Worm (Caenorhabditis elegans) whole organism, L2 larva: ENCODE results near the gene C25F9.2.

ENCODE experiments used
- F13H6.1 ChIP-seq: sonication (generic microtip); optimal IDR thresholded peaks from 2 replicates; lab custom pipeline; 2016; ENCODE audit warnings: missing genetic modification characterization, missing compliant biosample characterization
- R02D3.7 ChIP-seq: fragments of 150-350 bp; optimal IDR thresholded peaks from 2 replicates; lab custom pipeline; 2014; ENCODE audit warnings: missing biosample characterization, missing genetic modification characterization
- Y55F3AM.14 ChIP-seq: fragments of 200-800 bp; sonication (Bioruptor generic); optimal IDR thresholded peaks from 2 replicates; lab custom pipeline; 2018; ENCODE audit warnings: mild to moderate bottlenecking, missing genetic modification characterization, missing compliant biosample characterization
- ZK546.5 ChIP-seq: sonication (generic microtip); optimal IDR thresholded peaks from 2 replicates; lab custom pipeline; 2017; ENCODE audit warnings: missing biosample characterization, missing genetic modification characterization
- alr-1 ChIP-seq: fragments of 150-350 bp; optimal IDR thresholded peaks from 2 replicates; lab custom pipeline; 2014; ENCODE audit warnings: missing biosample characterization, missing genetic modification characterization
- aly-2 ChIP-seq: fragments of 150-350 bp; optimal IDR thresholded peaks from 2 replicates; lab custom pipeline; 2014; ENCODE audit warnings: missing biosample characterization, missing genetic modification characterization
- blmp-1 ChIP-seq: sonication (generic microtip); optimal IDR thresholded peaks from 2 replicates; lab custom pipeline; 2017; ENCODE audit warnings: missing genetic modification characterization, mild to moderate bottlenecking, missing compliant biosample characterization, antibody characterized with exemption, moderate library complexity; ENCODE audit not compliant: insufficient read depth
- ceh-16 ChIP-seq: fragments of 150-350 bp; optimal IDR thresholded peaks from 2 replicates; lab custom pipeline; 2014; ENCODE audit warnings: missing biosample characterization, missing genetic modification characterization
- crh-2 ChIP-seq: sonication (generic microtip); optimal IDR thresholded peaks from 2 replicates; lab custom pipeline; 2017; ENCODE audit warnings: missing biosample characterization, missing genetic modification characterization
- elt-1 ChIP-seq: fragments of 150-350 bp; optimal IDR thresholded peaks from 2 replicates; lab custom pipeline; 2014; ENCODE audit warnings: missing biosample characterization, missing genetic modification characterization
- fos-1 ChIP-seq: fragments of 150-350 bp; optimal IDR thresholded peaks from 2 replicates; lab custom pipeline; 2014; ENCODE audit warnings: missing biosample characterization, missing genetic modification characterization
- gmeb-1 ChIP-seq: fragments of 150-350 bp; optimal IDR thresholded peaks from 2 replicates; lab custom pipeline; 2014; ENCODE audit warnings: missing biosample characterization, missing genetic modification characterization
- lin-13 ChIP-seq: fragments of 150-350 bp; optimal IDR thresholded peaks from 2 replicates; lab custom pipeline; 2014; ENCODE audit warnings: missing biosample characterization, missing genetic modification reagents, missing genetic modification characterization
- lin-39 ChIP-seq: fragments of 150-350 bp; optimal IDR thresholded peaks from 2 replicates; lab custom pipeline; 2014; ENCODE audit warnings: missing biosample characterization, missing genetic modification reagents, missing genetic modification characterization
- lsy-2 ChIP-seq, 2 experiments: fragments of 150-350 bp in 1 of 2; sonication (generic microtip) in 1 of 2; optimal IDR thresholded peaks; 2 replicates each; lab custom pipeline; 2014 to 2017; ENCODE audit warnings: missing biosample characterization in 2 of 2, missing genetic modification characterization in 2 of 2
- mab-5 ChIP-seq: fragments of 150-350 bp; optimal IDR thresholded peaks from 2 replicates; lab custom pipeline; 2014; ENCODE audit warnings: missing biosample characterization, missing genetic modification characterization
- nhr-10 ChIP-seq: sonication (generic microtip); optimal IDR thresholded peaks from 2 replicates; lab custom pipeline; 2017; ENCODE audit warnings: missing biosample characterization, missing genetic modification characterization
- nhr-11 ChIP-seq: fragments of 150-350 bp; optimal IDR thresholded peaks from 2 replicates; lab custom pipeline; 2014; ENCODE audit warnings: missing biosample characterization, missing genetic modification characterization
- nhr-12 ChIP-seq: fragments of 150-350 bp; optimal IDR thresholded peaks from 2 replicates; lab custom pipeline; 2014; ENCODE audit warnings: missing biosample characterization, missing genetic modification characterization
- nhr-25 ChIP-seq: fragments of 150-350 bp; sonication (generic microtip); optimal IDR thresholded peaks from 3 replicates; lab custom pipeline; 2014; ENCODE audit warnings: missing biosample characterization, missing genetic modification characterization
- nhr-6 ChIP-seq: fragments of 150-350 bp; optimal IDR thresholded peaks from 2 replicates; lab custom pipeline; 2014; ENCODE audit warnings: missing biosample characterization, missing genetic modification characterization
- sem-4 ChIP-seq: fragments of 150-350 bp; optimal IDR thresholded peaks from 2 replicates; lab custom pipeline; 2014; ENCODE audit warnings: missing biosample characterization, missing genetic modification reagents, missing genetic modification characterization
- sma-3 ChIP-seq: sonication (generic microtip); optimal IDR thresholded peaks from 2 replicates; lab custom pipeline; 2016; ENCODE audit warnings: missing genetic modification reagents, missing genetic modification characterization, missing compliant biosample characterization
- sma-9 ChIP-seq, 2 experiments: fragments of 150-350 bp in 1 of 2; sonication (generic microtip) in 1 of 2; optimal IDR thresholded peaks; 2 replicates each; lab custom pipeline; 2014 to 2016; ENCODE audit warnings: missing genetic modification characterization in 2 of 2, mild to moderate bottlenecking in 1 of 2, missing biosample characterization in 1 of 2, missing compliant biosample characterization in 1 of 2, missing genetic modification reagents in 1 of 2, moderate library complexity in 1 of 2
- snpc-4 ChIP-seq: fragments of 150-350 bp; optimal IDR thresholded peaks from 2 replicates; lab custom pipeline; 2014; ENCODE audit warnings: missing biosample characterization, missing genetic modification characterization
- unc-55 ChIP-seq: fragments of 150-350 bp; sonication (generic microtip); optimal IDR thresholded peaks from 3 replicates; lab custom pipeline; 2014; ENCODE audit warnings: missing biosample characterization, missing genetic modification reagents, missing genetic modification characterization
- unc-62 ChIP-seq: fragments of 150-350 bp; optimal IDR thresholded peaks from 2 replicates; lab custom pipeline; 2014; ENCODE audit warnings: missing biosample characterization, missing genetic modification reagents, missing genetic modification characterization
- zag-1 ChIP-seq: fragments of 150-350 bp; optimal IDR thresholded peaks from 2 replicates; lab custom pipeline; 2014; ENCODE audit warnings: missing biosample characterization, missing genetic modification characterization
- ztf-1 ChIP-seq: fragments of 200-800 bp; sonication (Bioruptor generic); conservative IDR thresholded peaks from 2 replicates; pipeline ENCODE4 v1.3.6; 2022; ENCODE audit warnings: missing genetic modification characterization, missing compliant biosample characterization
- ztf-11 ChIP-seq: sonication (generic microtip); optimal IDR thresholded peaks from 2 replicates; lab custom pipeline; 2017; ENCODE audit warnings: missing biosample characterization, missing genetic modification characterization

The C25F9.2 gene

ce11 chrV:19443599-19443998 lies 22.3 kb downstream of the C25F9.2 start:
- TF ChIP-seq F13H6.1 (tag; lab: Kevin White, UChicago) (no peak), nhr-11 (tag; lab: Kevin White, UChicago) (no peak), sma-9 (GFP tag; optimal IDR thresholded peaks at IDR 0.05; lab: Kevin White, UChicago) (no peak), sma-9 (tag; optimal IDR thresholded peaks at IDR 0.05; lab: Kevin White, UChicago) (no peak), aly-2 (no peak), blmp-1 (tag; lab: Kevin White, UChicago) (no peak), unc-55 (GFP tag; lab: Kevin White, UChicago) (no peak), unc-62 (GFP tag; lab: Kevin White, UChicago) (no peak), alr-1 (tag; lab: Kevin White, UChicago) (no peak), zag-1 (tag; lab: Kevin White, UChicago) (no peak), snpc-4 (tag; lab: Kevin White, UChicago) (no peak), nhr-10 (tag; lab: Kevin White, UChicago) (no peak)
- TF ChIP-seq, all 48 proteins: peak for 0

- peak; percentile 34 for TF ChIP-seq sma-9 (GFP tag; optimal IDR thresholded peaks at IDR 0.05; lab: Kevin White, UChicago)
- TF ChIP-seq sma-9 (tag; optimal IDR thresholded peaks at IDR 0.05; lab: Kevin White, UChicago) = no peak
- TF ChIP-seq fos-1 (tag; lab: Kevin White, UChicago) = peak; percentile 52
- no peak for TF ChIP-seq Y55F3AM.14 (GFP tag; lab: Kevin White, UChicago)
- TF ChIP-seq, all 48 proteins: peak for 2
These were observed 24.2 kb downstream of the C25F9.2 start, which contains the start of gene M04C3.1 for ce11 chrV:19445442-19445841. TSS of gene M04C3.1 (minus strand) at chrV:19445605.

- TF ChIP-seq sma-9 (GFP tag; optimal IDR thresholded peaks at IDR 0.05; lab: Kevin White, UChicago) (no peak), sma-9 (tag; optimal IDR thresholded peaks at IDR 0.05; lab: Kevin White, UChicago) (no peak), ztf-1 (GFP tag; lab: Robert Waterston, UW) (no peak), lin-13 (GFP tag; lab: Kevin White, UChicago) (no peak)
- TF ChIP-seq, all 48 proteins: peak for 0
These were observed 27.5 kb downstream of the C25F9.2 start, which contains the start of gene M04C3.2 for ce11 chrV:19448805-19449204. TSS of gene M04C3.2 (minus strand) at chrV:19448905.

ce11 chrV:19449544-19449943 lies 28.3 kb downstream of the C25F9.2 start, which contains the start of gene M04C3.5:
TSS of gene M04C3.5 (plus strand) at chrV:19449733.
- TF ChIP-seq ztf-11 (tag; lab: Kevin White, UChicago) (no peak), crh-2 (tag; lab: Kevin White, UChicago) (no peak), Y55F3AM.14 (GFP tag; lab: Kevin White, UChicago) (no peak), nhr-25 (tag; lab: Kevin White, UChicago) (no peak), ztf-1 (GFP tag; lab: Robert Waterston, UW) (no peak), fos-1 (tag; lab: Kevin White, UChicago) (peak; percentile 33)

- TF ChIP-seq lin-13 (GFP tag; lab: Kevin White, UChicago) (no peak), nhr-6 (tag; lab: Kevin White, UChicago) (no peak), ztf-11 (tag; lab: Kevin White, UChicago) (no peak), ZK546.5 (no peak), mab-5 (tag; lab: Kevin White, UChicago) (no peak), sma-3 (no peak), snpc-4 (tag; lab: Kevin White, UChicago) (no peak), nhr-12 (no peak), fos-1 (tag; lab: Kevin White, UChicago) (no peak)
These were observed 34.4 kb downstream of the C25F9.2 start, which contains the start of the genes Y43F8B.13 and Y43F8B.14 for ce11 chrV:19455650-19456049. TSS of gene Y43F8B.13 (plus strand) at chrV:19455950. TSS of gene Y43F8B.14 (minus strand) at chrV:19455971.

- TF ChIP-seq aly-2 (no peak), fos-1 (tag; lab: Kevin White, UChicago) (peak; percentile 21)
These were observed 35.8 kb downstream of the C25F9.2 start, which contains the start of gene Y43F8B.24 for ce11 chrV:19457120-19457519. TSS of gene Y43F8B.24 (plus strand) at chrV:19457420.

ce11 chrV:19459501-19459900 lies 38.2 kb downstream of the C25F9.2 start:
- TF ChIP-seq fos-1 (tag; lab: Kevin White, UChicago) = peak; percentile 18

ce11 chrV:19462020-19462419 lies 40.7 kb downstream of the C25F9.2 start, which contains the start of gene Y43F8B.15:
TSS of gene Y43F8B.15 (minus strand) at chrV:19462120.
- TF ChIP-seq lsy-2 (tag; optimal IDR thresholded peaks at IDR 0.05; lab: Kevin White, UChicago) (no peak), nhr-25 (tag; lab: Kevin White, UChicago) (no peak), sem-4 (no peak), unc-55 (GFP tag; lab: Kevin White, UChicago) (no peak), F13H6.1 (tag; lab: Kevin White, UChicago) (no peak), ZK546.5 (no peak), R02D3.7 (no peak), elt-1 (tag; lab: Kevin White, UChicago) (no peak), crh-2 (tag; lab: Kevin White, UChicago) (no peak), snpc-4 (tag; lab: Kevin White, UChicago) (no peak), nhr-11 (tag; lab: Kevin White, UChicago) (no peak), lin-39 (tag; lab: Kevin White, UChicago) (no peak), gmeb-1 (tag; lab: Kevin White, UChicago) (no peak), ceh-16 (tag; lab: Kevin White, UChicago) (no peak)
